Fruit fly (Drosophila melanogaster) whole organism, embryonic: Measurements from ENCODE around the gene Apt1.
A peak's percentile ranks its signal among the peaks of the same experiment; 100 is the strongest.

ENCODE experiments used
- Adf1 ChIP-seq: fragments of 200-800 bp; sonication (Bioruptor generic); IDR thresholded peaks from 2 replicates; pipeline ENCODE4 v1.3.6; 2022; ENCODE audit warnings: missing biosample characterization, missing genetic modification characterization
- CG10979 ChIP-seq: fragments of 200-800 bp; sonication (Bioruptor generic); optimal IDR thresholded peaks from 2 replicates; lab custom pipeline; 2018; ENCODE audit warnings: missing biosample characterization, mild to moderate bottlenecking, missing genetic modification characterization, moderate library complexity
- CG11560 ChIP-seq: fragments of 200-800 bp; sonication (Bioruptor generic); IDR thresholded peaks from 3 replicates; pipeline ENCODE4 v1.3.6; 2022; ENCODE audit warnings: missing biosample characterization, missing genetic modification characterization
- CG12219 ChIP-seq: fragments of 200-800 bp; sonication (Bioruptor generic); optimal IDR thresholded peaks from 3 replicates; lab custom pipeline; 2018; ENCODE audit warnings: missing biosample characterization, mild to moderate bottlenecking, missing genetic modification characterization
- CG12769 ChIP-seq: fragments of 200-800 bp; sonication (Bioruptor generic); optimal IDR thresholded peaks from 2 replicates; lab custom pipeline; 2019; ENCODE audit warnings: missing biosample characterization, mild to moderate bottlenecking, missing genetic modification characterization, moderate library complexity
- CG13287 ChIP-seq: fragments of 200-800 bp; sonication (Bioruptor generic); IDR thresholded peaks from 2 replicates; pipeline ENCODE4 v1.3.6; 2022; ENCODE audit warnings: missing biosample characterization, missing genetic modification characterization; ENCODE audit not compliant: partially characterized antibody
- CG13296 ChIP-seq: fragments of 200-800 bp; sonication (Bioruptor generic); optimal IDR thresholded peaks from 3 replicates; lab custom pipeline; 2018; ENCODE audit warnings: missing biosample characterization, mild to moderate bottlenecking, missing genetic modification characterization
- CG14050 ChIP-seq: fragments of 200-800 bp; sonication (Bioruptor generic); IDR thresholded peaks from 3 replicates; pipeline ENCODE4 v1.3.6; 2022; ENCODE audit warnings: missing biosample characterization, missing genetic modification characterization
- CG14860 ChIP-seq: fragments of 200-800 bp; sonication (Bioruptor generic); IDR thresholded peaks from 3 replicates; pipeline ENCODE4 v1.3.6; 2022; ENCODE audit warnings: missing biosample characterization, missing genetic modification characterization; ENCODE audit not compliant: partially characterized antibody
- CG1602 ChIP-seq: fragments of 200-800 bp; sonication (Bioruptor generic); optimal IDR thresholded peaks from 3 replicates; lab custom pipeline; 2016; ENCODE audit warnings: missing biosample characterization, missing genetic modification characterization
- CG18599 ChIP-seq: fragments of 200-800 bp; sonication (Bioruptor generic); optimal IDR thresholded peaks from 3 replicates; lab custom pipeline; 2017; ENCODE audit warnings: missing biosample characterization, missing genetic modification characterization, mild to moderate bottlenecking, moderate library complexity, missing genetic modification reagents
- CG18764 ChIP-seq: fragments of 200-800 bp; sonication (Bioruptor generic); optimal IDR thresholded peaks from 3 replicates; lab custom pipeline; 2016; ENCODE audit warnings: missing biosample characterization, missing genetic modification characterization
- CG2120 ChIP-seq: fragments of 200-800 bp; sonication (Bioruptor generic); optimal IDR thresholded peaks from 3 replicates; lab custom pipeline; 2016; ENCODE audit warnings: missing biosample characterization, missing genetic modification characterization
- CG3838 ChIP-seq: fragments of 200-800 bp; sonication (Bioruptor generic); optimal IDR thresholded peaks from 3 replicates; lab custom pipeline; 2016; ENCODE audit warnings: missing biosample characterization, missing genetic modification characterization
- CG5180 ChIP-seq: fragments of 200-800 bp; sonication (Bioruptor generic); optimal IDR thresholded peaks from 3 replicates; lab custom pipeline; 2017; ENCODE audit warnings: missing biosample characterization, missing genetic modification characterization, mild to moderate bottlenecking, moderate library complexity, missing genetic modification reagents
- CG7745 ChIP-seq: fragments of 200-800 bp; sonication (Bioruptor generic); optimal IDR thresholded peaks from 2 replicates; lab custom pipeline; 2018; ENCODE audit warnings: missing biosample characterization, mild to moderate bottlenecking, missing genetic modification characterization, moderate library complexity
- Deaf1 ChIP-seq: fragments of 200-800 bp; optimal IDR thresholded peaks from 3 replicates; lab custom pipeline; 2019; ENCODE audit warnings: missing biosample characterization, mild to moderate bottlenecking, missing genetic modification characterization, moderate library complexity
- Dfd ChIP-seq, 2 experiments: fragments of >200 bp; optimal IDR thresholded peaks; 2 replicates each; lab custom pipeline; 2017; ENCODE audit warnings: missing biosample characterization in 2 of 2, missing genetic modification characterization in 2 of 2
- Dref ChIP-seq: fragments of 200-800 bp; sonication (Bioruptor generic); IDR thresholded peaks from 2 replicates; pipeline ENCODE4 v1.3.6; 2022; ENCODE audit warnings: missing biosample characterization, missing genetic modification characterization
- Fer3 ChIP-seq: fragments of 200-800 bp; sonication (Bioruptor generic); optimal IDR thresholded peaks from 2 replicates; lab custom pipeline; 2018; ENCODE audit warnings: missing biosample characterization, mild to moderate bottlenecking, missing genetic modification characterization, moderate library complexity
- Mad ChIP-seq: fragments of 200-800 bp; sonication (Bioruptor generic); optimal IDR thresholded peaks from 2 replicates; lab custom pipeline; 2016; ENCODE audit warnings: missing biosample characterization, missing genetic modification characterization
- Med ChIP-seq: fragments of 200-800 bp; sonication (Bioruptor generic); peaks from one replicate; lab custom pipeline; 2016; ENCODE audit warnings: missing biosample characterization, missing genetic modification characterization, mild to moderate bottlenecking, inconsistent platforms, moderate library complexity
- Opbp ChIP-seq: fragments of 200-800 bp; sonication (Bioruptor generic); IDR thresholded peaks from 3 replicates; pipeline ENCODE4 v1.3.6; 2022; ENCODE audit warnings: missing biosample characterization, missing genetic modification characterization; ENCODE audit not compliant: partially characterized antibody
- Scr ChIP-seq: fragments of 200-800 bp; sonication (Bioruptor generic); IDR thresholded peaks from 2 replicates; pipeline ENCODE4 v1.3.6; 2022; ENCODE audit warnings: missing biosample characterization, missing genetic modification characterization; ENCODE audit not compliant: partially characterized antibody
- Taf1 ChIP-seq: fragments of 200-800 bp; sonication (Bioruptor generic); IDR thresholded peaks from 2 replicates; pipeline ENCODE4 v1.3.6; 2022; ENCODE audit warnings: missing biosample characterization, missing genetic modification characterization
- abd-A ChIP-seq: fragments of 200-800 bp; sonication (Bioruptor generic); optimal IDR thresholded peaks from 3 replicates; lab custom pipeline; 2019; ENCODE audit warnings: missing biosample characterization, mild to moderate bottlenecking, missing genetic modification characterization, moderate library complexity
- aop ChIP-seq: fragments of 200-800 bp; sonication (Bioruptor generic); IDR thresholded peaks from 2 replicates; pipeline ENCODE4 v1.3.6; 2022; ENCODE audit warnings: missing biosample characterization, missing genetic modification characterization
- ash1 ChIP-seq: fragments of 200-800 bp; sonication (Bioruptor generic); optimal IDR thresholded peaks from 2 replicates; lab custom pipeline; 2018; ENCODE audit warnings: missing biosample characterization, mild to moderate bottlenecking, missing genetic modification characterization
- chinmo ChIP-seq: fragments of 200-800 bp; sonication (Bioruptor generic); IDR thresholded peaks from 4 replicates; pipeline ENCODE4 v1.3.6; 2022; ENCODE audit warnings: missing biosample characterization, missing genetic modification characterization; ENCODE audit not compliant: partially characterized antibody
- chm ChIP-seq: fragments of 200-800 bp; sonication (Bioruptor generic); IDR thresholded peaks from 2 replicates; pipeline ENCODE4 v1.3.6; 2022; ENCODE audit warnings: missing biosample characterization, missing genetic modification characterization
- croc ChIP-seq: fragments of 200-800 bp; sonication (Bioruptor generic); conservative IDR thresholded peaks from 3 replicates; pipeline ENCODE4 v1.3.6; 2022; ENCODE audit warnings: missing biosample characterization, missing genetic modification characterization
- da ChIP-seq: fragments of 200-800 bp; sonication (Bioruptor generic); optimal IDR thresholded peaks from 2 replicates; lab custom pipeline; 2016; ENCODE audit warnings: missing biosample characterization, missing genetic modification characterization
- dpn ChIP-seq, 2 experiments: fragments of 200-800 bp; sonication (Bioruptor generic); optimal IDR thresholded peaks; 3 replicates each; lab custom pipeline; 2016; ENCODE audit warnings: missing biosample characterization in 2 of 2, missing genetic modification characterization in 2 of 2
- ems ChIP-seq: fragments of 200-800 bp; sonication (Bioruptor generic); optimal IDR thresholded peaks from 3 replicates; lab custom pipeline; 2016; ENCODE audit warnings: missing biosample characterization, missing genetic modification characterization
- gfzf ChIP-seq: fragments of 200-800 bp; sonication (Bioruptor generic); optimal IDR thresholded peaks from 2 replicates; lab custom pipeline; 2016; ENCODE audit warnings: missing biosample characterization, mild to moderate bottlenecking, missing genetic modification characterization, moderate library complexity
- grau ChIP-seq: fragments of 200-800 bp; optimal IDR thresholded peaks from 3 replicates; lab custom pipeline; 2019; ENCODE audit warnings: missing biosample characterization, mild to moderate bottlenecking, missing genetic modification characterization, moderate library complexity
- hkb ChIP-seq, 2 experiments: fragments of 200-800 bp in 1 of 2; fragments of >200 bp in 1 of 2; sonication (Bioruptor generic) in 1 of 2; IDR thresholded peaks in 1 of 2; optimal IDR thresholded peaks in 1 of 2; 2 replicates each; pipeline versions ENCODE4 v1.3.6 to Lab custom; 2017 to 2022; ENCODE audit warnings: missing biosample characterization in 1 of 2, missing genetic modification characterization in 1 of 2
- jigr1 ChIP-seq: fragments of 200-800 bp; sonication (Bioruptor generic); IDR thresholded peaks from 3 replicates; pipeline ENCODE4 v1.3.6; 2022; ENCODE audit warnings: missing biosample characterization, missing genetic modification characterization
- jing ChIP-seq: fragments of 200-800 bp; sonication (Bioruptor generic); optimal IDR thresholded peaks from 2 replicates; lab custom pipeline; 2018; ENCODE audit warnings: missing biosample characterization, mild to moderate bottlenecking, missing genetic modification characterization
- jumu ChIP-seq: fragments of 200-800 bp; sonication (Bioruptor generic); optimal IDR thresholded peaks from 3 replicates; lab custom pipeline; 2016; ENCODE audit warnings: missing biosample characterization, missing genetic modification characterization
- mirr ChIP-seq: fragments of 200-800 bp; sonication (Bioruptor generic); optimal IDR thresholded peaks from 3 replicates; lab custom pipeline; 2018; ENCODE audit warnings: missing biosample characterization, mild to moderate bottlenecking, missing genetic modification characterization
- onecut ChIP-seq: fragments of 200-800 bp; sonication (Bioruptor generic); IDR thresholded peaks from 2 replicates; pipeline ENCODE4 v1.3.6; 2022; ENCODE audit warnings: missing biosample characterization, missing genetic modification characterization
- phol ChIP-seq: fragments of 200-800 bp; sonication (Bioruptor generic); optimal IDR thresholded peaks from 3 replicates; lab custom pipeline; 2018; ENCODE audit warnings: missing biosample characterization, mild to moderate bottlenecking, missing genetic modification characterization, moderate library complexity
- ro ChIP-seq: fragments of 200-800 bp; sonication (Bioruptor generic); IDR thresholded peaks from 2 replicates; pipeline ENCODE4 v1.3.6; 2022; ENCODE audit warnings: missing biosample characterization, missing genetic modification characterization
- slbo ChIP-seq: fragments of 200-800 bp; sonication (Bioruptor generic); IDR thresholded peaks from 2 replicates; pipeline ENCODE4 v1.3.6; 2022; ENCODE audit warnings: missing biosample characterization, missing genetic modification characterization
- sob ChIP-seq: fragments of 200-800 bp; sonication (Bioruptor generic); IDR thresholded peaks from 2 replicates; pipeline ENCODE4 v1.3.6; 2022; ENCODE audit warnings: missing biosample characterization, missing genetic modification characterization
- tx ChIP-seq: fragments of 200-800 bp; sonication (Bioruptor generic); optimal IDR thresholded peaks from 2 replicates; lab custom pipeline; 2016; ENCODE audit warnings: missing biosample characterization, missing genetic modification characterization
- unpg ChIP-seq: fragments of 200-800 bp; sonication (Bioruptor generic); optimal IDR thresholded peaks from 3 replicates; lab custom pipeline; 2018; ENCODE audit warnings: missing biosample characterization, mild to moderate bottlenecking, missing genetic modification characterization, moderate library complexity

The Apt1 gene

DNA sequence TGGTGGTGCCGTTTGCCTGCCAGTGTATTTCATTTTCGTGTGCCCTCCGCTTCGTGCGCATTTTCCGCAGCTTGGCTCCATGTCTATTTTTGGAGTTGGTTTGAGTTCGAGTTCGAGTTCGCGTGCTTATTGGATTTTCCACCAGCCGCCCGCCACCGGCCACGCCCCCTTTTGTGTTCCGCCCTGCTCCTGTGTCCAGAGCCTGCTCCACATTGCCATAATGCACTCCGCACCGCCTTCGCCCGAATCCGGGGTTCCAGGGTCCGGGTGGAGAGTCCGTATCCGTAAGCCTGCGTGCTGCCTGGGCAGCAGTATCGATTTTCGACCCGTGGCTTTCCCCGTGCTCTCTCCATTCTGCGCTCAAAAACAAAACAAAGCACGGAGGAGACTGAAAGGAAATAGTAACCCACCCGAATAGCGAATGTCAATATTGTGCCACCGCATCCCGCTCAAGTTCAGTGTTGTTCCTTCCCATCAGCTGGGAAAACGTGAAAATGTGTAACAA, 50.5 kb downstream of the Apt1 start:
- TF ChIP-seq slbo (GFP tag; lab: Robert Waterston, UW) (0 out of 2 replicates have a peak, but pooled peaks have one; percentile 3), abd-A (tag; lab: Kevin White, UChicago) (peak; percentile 22), Adf1 (GFP tag; lab: Robert Waterston, UW) (peak; percentile 5; the same call in 1 of the 2 replicates), sob (GFP tag; lab: Robert Waterston, UW) (0 out of 2 replicates have a peak, but pooled peaks have one; percentile 36), onecut (GFP tag; lab: Robert Waterston, UW) (peak; percentile 98), Dref (GFP tag; lab: Robert Waterston, UW) (0 out of 2 replicates have a peak, but pooled peaks have one; percentile 26), CG10979 (tag; lab: Kevin White, UChicago) (no peak), CG12219 (no peak), dpn (GFP tag; optimal IDR thresholded peaks at IDR 0.05; lab: Kevin White, UChicago) (no peak), aop (GFP tag; lab: Robert Waterston, UW) (no peak), phol (tag; lab: Kevin White, UChicago) (no peak), gfzf (no peak), da (GFP tag; lab: Kevin White, UChicago) (no peak), unpg (GFP tag; lab: Kevin White, UChicago) (no peak), CG14050 (GFP tag; lab: Robert Waterston, UW) (no peak), Med (GFP tag; lab: Kevin White, UChicago) (peak; percentile 61), Scr (GFP tag; lab: Robert Waterston, UW) (peak; percentile 14; the same call in 1 of the 2 replicates), jumu (GFP tag; lab: Kevin White, UChicago) (no peak), chinmo (GFP tag; lab: Robert Waterston, UW) (0 out of 4 replicates have a peak, but pooled peaks have one; percentile 48), grau (tag; lab: Kevin White, UChicago) (no peak), CG5180 (GFP tag; lab: Kevin White, UChicago) (peak; percentile 91)

DNA sequence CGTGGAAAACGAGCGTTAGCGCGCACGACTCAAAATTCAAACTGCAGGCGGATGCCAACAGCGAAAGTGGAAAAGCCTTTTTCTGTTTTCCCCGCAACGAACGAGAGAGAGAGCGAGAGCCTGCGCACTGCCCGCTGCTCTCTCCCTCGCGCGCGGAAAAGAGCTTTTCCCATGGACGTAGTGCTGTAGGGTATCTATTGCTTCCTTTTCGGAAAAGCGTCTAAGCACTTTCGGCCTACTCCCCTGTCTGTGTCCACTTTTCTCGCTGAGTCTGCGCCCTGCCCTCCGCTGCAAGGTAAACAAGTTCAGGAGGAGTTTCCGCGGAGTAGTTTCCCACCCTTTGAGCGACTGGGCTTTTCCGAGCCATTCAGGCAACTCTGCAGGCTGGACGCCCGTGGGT, 52.5 kb downstream of the Apt1 start, which contains the start of gene CG32085:
Gene CG32085 (minus strand): TSS at position 47 of the 400 bp plus-strand sequence.
- TF ChIP-seq tx (GFP tag; lab: Kevin White, UChicago) (peak; percentile 62), jigr1 (GFP tag; lab: Robert Waterston, UW) (no peak), CG14860 (GFP tag; lab: Robert Waterston, UW) (no peak), ash1 (GFP tag; lab: Kevin White, UChicago) (no peak), CG1602 (GFP tag; lab: Kevin White, UChicago) (no peak), Taf1 (GFP tag; lab: Robert Waterston, UW) (peak; percentile 30; the same call in 1 of the 2 replicates), CG2120 (peak; percentile 89), croc (GFP tag; lab: Robert Waterston, UW) (peak; percentile 22; the same call in 1 of the 3 replicates), CG18599 (GFP tag; lab: Kevin White, UChicago) (peak; percentile 91), jing (GFP tag; lab: Kevin White, UChicago) (no peak), CG12769 (peak; percentile 83), ro (GFP tag; lab: Robert Waterston, UW) (no peak), ems (GFP tag; lab: Kevin White, UChicago) (peak; percentile 74), Dfd (GFP tag; optimal IDR thresholded peaks at IDR 0.05; lab: Kevin White, UChicago) (no peak), Deaf1 (peak; percentile 62), CG11560 (tag; lab: Robert Waterston, UW) (no peak), chm (GFP tag; lab: Robert Waterston, UW) (peak; percentile 61; the same call in 1 of the 2 replicates), CG13296 (GFP tag; lab: Kevin White, UChicago) (peak; percentile 61), Fer3 (tag; lab: Kevin White, UChicago) (peak; percentile 51), CG13287 (peak; percentile 18; the same call in 1 of the 2 replicates), mirr (peak; percentile 10), CG7745 (tag; lab: Kevin White, UChicago) (no peak), Adf1 (GFP tag; lab: Robert Waterston, UW) (peak; percentile 41; the same call in 1 of the 2 replicates), Mad (GFP tag; lab: Kevin White, UChicago) (no peak), CG18764 (GFP tag; lab: Kevin White, UChicago) (peak; percentile 33), Opbp (GFP tag; lab: Robert Waterston, UW) (no peak), CG3838 (GFP tag; lab: Kevin White, UChicago) (no peak), hkb (optimal IDR thresholded peaks at IDR 0.05; lab: Kevin White, UChicago) (no peak), hkb (GFP tag; IDR thresholded peaks at IDR 0.05; lab: Robert Waterston, UW) (peak; percentile 58)
